Worm (Caenorhabditis elegans): ENCODE measurements around the gene F36H9.10.
"Not testable (repeated sequence)": the region's sequence is repeated elsewhere in the genome, so short reads cannot be mapped to it uniquely, and the experiment has no call there.

Gene F36H9.10

ce11 chrV:1807160-1807559 is 9.2 kb downstream of the F36H9.10 start, which contains the start of gene srt-42:
srt-42 (plus strand) TSS chrV:1807460.
- TF ChIP-seq elt-4 (tag; optimal IDR thresholded peaks at IDR 0.05) (no peak), syd-9 (tag; optimal IDR thresholded peaks at IDR 0.05) (no peak), C08G9.2 (tag; optimal IDR thresholded peaks at IDR 0.05) (no peak), mec-3 (tag; optimal IDR thresholded peaks at IDR 0.05; ENCODE audit: borderline replicate concordance) (no peak), ttx-3 (tag; optimal IDR thresholded peaks at IDR 0.05) (no peak), ceh-22 (tag; optimal IDR thresholded peaks at IDR 0.05) (no peak), T23F11.4 (GFP tag; optimal IDR thresholded peaks at IDR 0.05) (no peak), unc-3 (GFP tag; conservative IDR thresholded peaks at IDR 0.05) (no peak), unc-3 (tag; optimal IDR thresholded peaks at IDR 0.05) (no peak), hlh-30 (tag; optimal IDR thresholded peaks at IDR 0.05; ENCODE audit: insufficient read depth) (no peak), sox-2 (GFP tag; IDR thresholded peaks at IDR 0.05) (no peak), pat-9 (tag; optimal IDR thresholded peaks at IDR 0.05) (no peak), K02D7.2 (tag; optimal IDR thresholded peaks at IDR 0.05) (no peak), ama-1 (optimal IDR thresholded peaks at IDR 0.05) (no peak), ztf-16 (tag; optimal IDR thresholded peaks at IDR 0.05) (no peak), ceh-14 (tag; optimal IDR thresholded peaks at IDR 0.05) (no peak), zip-5 (tag; optimal IDR thresholded peaks at IDR 0.05) (no peak), F13H6.1 (tag; optimal IDR thresholded peaks at IDR 0.05) (no peak), fkh-10 (GFP tag; optimal IDR thresholded peaks at IDR 0.05) (no peak)

- TF ChIP-seq hlh-15 (tag; optimal IDR thresholded peaks at IDR 0.05) (no peak), che-1 (tag; optimal IDR thresholded peaks at IDR 0.05) (no peak), sox-4 (tag; optimal IDR thresholded peaks at IDR 0.05) (no peak), elt-2 (tag; optimal IDR thresholded peaks at IDR 0.05) (no peak), tbx-2 (tag; optimal IDR thresholded peaks at IDR 0.05) (no peak), hlh-13 (GFP tag; optimal IDR thresholded peaks at IDR 0.05) (no peak), ceh-18 (tag; optimal IDR thresholded peaks at IDR 0.05) (no peak), hlh-30 (tag; optimal IDR thresholded peaks at IDR 0.05; ENCODE audit: insufficient read depth) (no peak), sdc-2 (tag; optimal IDR thresholded peaks at IDR 0.05) (no peak), unc-55 (GFP tag; optimal IDR thresholded peaks at IDR 0.05) (no peak), ceh-14 (tag; optimal IDR thresholded peaks at IDR 0.05) (no peak), ref-2 (tag; optimal IDR thresholded peaks at IDR 0.05) (no peak), ceh-9 (tag; optimal IDR thresholded peaks at IDR 0.05) (no peak), C08G9.2 (tag; optimal IDR thresholded peaks at IDR 0.05) (no peak), mec-3 (tag; optimal IDR thresholded peaks at IDR 0.05; ENCODE audit: borderline replicate concordance) (no peak), pros-1 (tag; optimal IDR thresholded peaks at IDR 0.05) (no peak), eyg-1 (tag; optimal IDR thresholded peaks at IDR 0.05) (no peak), gmeb-2 (tag; optimal IDR thresholded peaks at IDR 0.05) (no peak), fkh-6 (tag; optimal IDR thresholded peaks at IDR 0.05) (no peak), ceh-19 (GFP tag; optimal IDR thresholded peaks at IDR 0.05) (no peak)
Observed at ce11 chrV:1811035-1811434, 13.0 kb downstream of the F36H9.10 start, which contains the start of gene Y46H3A.4. Y46H3A.4 (minus strand) TSS chrV:1811135.

DNA sequence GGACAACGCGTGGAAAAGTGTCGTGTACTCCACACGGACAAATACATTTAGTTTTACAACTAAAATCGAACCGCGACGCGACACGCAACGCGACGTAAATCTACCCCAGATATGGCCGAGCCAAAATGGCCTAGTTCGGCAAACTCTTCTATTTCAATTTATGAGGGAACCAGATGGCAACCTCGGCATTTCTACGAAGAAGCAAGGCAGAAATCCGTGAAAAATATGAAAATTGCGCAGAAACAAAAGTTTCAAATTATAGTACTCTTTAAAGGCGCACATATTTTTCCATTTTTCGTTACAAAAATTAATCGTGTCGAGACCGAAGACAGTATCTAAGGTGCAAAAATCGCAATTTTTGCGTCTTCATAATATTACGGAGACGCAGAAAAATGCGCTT is 16.8 kb downstream of the F36H9.10 start, which contains the start of gene Y46H3A.5:
Gene Y46H3A.5, minus strand, starts transcription at position 101 of the 400 bp plus-strand sequence.
- TF ChIP-seq madf-2, npax-4, sdc-2 (tag; optimal IDR thresholded peaks at IDR 0.05): not testable (repeated sequence)

DNA sequence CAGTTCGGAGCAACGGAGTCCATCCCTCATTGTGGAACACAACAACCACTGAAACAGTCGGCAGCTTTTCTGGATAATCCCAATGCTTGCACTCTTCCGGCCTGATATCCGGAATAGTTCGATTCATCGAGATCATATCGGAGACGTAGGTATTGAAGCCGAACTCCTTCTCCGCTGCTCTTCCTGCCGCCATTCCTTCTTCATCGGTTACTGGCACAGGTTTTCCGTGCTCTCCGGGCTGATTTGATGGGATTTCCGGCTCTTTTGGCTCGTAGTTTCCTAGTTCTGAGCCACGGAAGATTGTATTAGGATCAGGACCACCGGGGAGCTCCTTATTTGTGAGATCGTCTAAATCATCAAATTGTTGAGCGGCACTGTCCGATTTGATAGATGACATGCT is 22.0 kb downstream of the F36H9.10 start:
- TF ChIP-seq K02D7.2 (tag; optimal IDR thresholded peaks at IDR 0.05) (no peak), tbx-7 (tag; optimal IDR thresholded peaks at IDR 0.05) (no peak), hlh-30 (tag; optimal IDR thresholded peaks at IDR 0.05; ENCODE audit: insufficient read depth) (no peak), ceh-6 (GFP tag; optimal IDR thresholded peaks at IDR 0.05) (no peak), npax-4 (tag; optimal IDR thresholded peaks at IDR 0.05) (no peak), pha-4 (tag; optimal IDR thresholded peaks at IDR 0.05) (no peak), lin-11 (tag; optimal IDR thresholded peaks at IDR 0.05) (no peak), ceh-30 (tag; optimal IDR thresholded peaks at IDR 0.05) (no peak), pha-2 (tag; optimal IDR thresholded peaks at IDR 0.05) (no peak), odd-2 (tag; optimal IDR thresholded peaks at IDR 0.05) (no peak), ahr-1 (tag; optimal IDR thresholded peaks at IDR 0.05) (no peak), ref-2 (tag; optimal IDR thresholded peaks at IDR 0.05) (no peak), ceh-31 (tag; optimal IDR thresholded peaks at IDR 0.05) (no peak), hlh-6 (tag; optimal IDR thresholded peaks at IDR 0.05) (no peak), ceh-24 (tag; optimal IDR thresholded peaks at IDR 0.05) (no peak), pax-1 (tag; optimal IDR thresholded peaks at IDR 0.05) (no peak), ceh-2 (tag; optimal IDR thresholded peaks at IDR 0.05) (no peak), sox-4 (tag; optimal IDR thresholded peaks at IDR 0.05) (no peak), ceh-19 (GFP tag; optimal IDR thresholded peaks at IDR 0.05) (no peak)

All from whole organism, late embryonic.